Worm (Caenorhabditis elegans) whole organism, L4 larva: ENCODE measurements around the gene atg-13.

ENCODE experiments used
- F26F4.8 ChIP-seq: fragments of 200-800 bp; sonication (Bioruptor generic); conservative IDR thresholded peaks from 2 replicates; pipeline ENCODE4 v1.3.6; 2022; ENCODE audit warnings: missing genetic modification characterization, missing compliant biosample characterization
- ceh-20 ChIP-seq: fragments of 200-800 bp; sonication (Bioruptor generic); IDR thresholded peaks from 2 replicates; pipeline ENCODE4 v1.3.6; 2022; ENCODE audit warnings: missing genetic modification reagents, missing genetic modification characterization, missing compliant biosample characterization
- daf-8 ChIP-seq: fragments of 200-800 bp; sonication (Bioruptor generic); IDR thresholded peaks from 2 replicates; pipeline ENCODE4 v1.3.6; 2022; ENCODE audit warnings: missing genetic modification characterization, missing compliant biosample characterization
- duxl-1 ChIP-seq: sonication (generic microtip); optimal IDR thresholded peaks from 2 replicates; lab custom pipeline; 2016; ENCODE audit warnings: mild to moderate bottlenecking, missing genetic modification characterization, moderate library complexity, missing compliant biosample characterization; ENCODE audit not compliant: poor library complexity
- egl-27 ChIP-seq: sonication (generic microtip); optimal IDR thresholded peaks from 3 replicates; lab custom pipeline; 2017; ENCODE audit warnings: missing biosample characterization, missing genetic modification reagents, missing genetic modification characterization
- lin-15B ChIP-seq: fragments of 150-350 bp; sonication (generic microtip); optimal IDR thresholded peaks from 3 replicates; lab custom pipeline; 2014; ENCODE audit warnings: missing biosample characterization, missing genetic modification characterization
- lsy-2 ChIP-seq, 2 experiments: fragments of 150-350 bp in 1 of 2; sonication (generic microtip) in 1 of 2; optimal IDR thresholded peaks; 2 replicates each; lab custom pipeline; 2014 to 2017; ENCODE audit warnings: missing biosample characterization in 2 of 2, missing genetic modification characterization in 2 of 2
- mxl-3 ChIP-seq: fragments of 200-800 bp; sonication (Bioruptor generic); optimal IDR thresholded peaks from 2 replicates; lab custom pipeline; 2018; ENCODE audit warnings: mild to moderate bottlenecking, missing genetic modification characterization, missing compliant biosample characterization
- pqm-1 ChIP-seq: sonication (generic microtip); optimal IDR thresholded peaks from 2 replicates; lab custom pipeline; 2017; ENCODE audit warnings: missing biosample characterization, missing genetic modification characterization
- zfp-3 ChIP-seq: fragments of 200-800 bp; sonication (Bioruptor generic); conservative IDR thresholded peaks from 2 replicates; pipeline ENCODE4 v1.3.6; 2022; ENCODE audit warnings: missing genetic modification reagents, missing genetic modification characterization, missing compliant biosample characterization

DNA sequence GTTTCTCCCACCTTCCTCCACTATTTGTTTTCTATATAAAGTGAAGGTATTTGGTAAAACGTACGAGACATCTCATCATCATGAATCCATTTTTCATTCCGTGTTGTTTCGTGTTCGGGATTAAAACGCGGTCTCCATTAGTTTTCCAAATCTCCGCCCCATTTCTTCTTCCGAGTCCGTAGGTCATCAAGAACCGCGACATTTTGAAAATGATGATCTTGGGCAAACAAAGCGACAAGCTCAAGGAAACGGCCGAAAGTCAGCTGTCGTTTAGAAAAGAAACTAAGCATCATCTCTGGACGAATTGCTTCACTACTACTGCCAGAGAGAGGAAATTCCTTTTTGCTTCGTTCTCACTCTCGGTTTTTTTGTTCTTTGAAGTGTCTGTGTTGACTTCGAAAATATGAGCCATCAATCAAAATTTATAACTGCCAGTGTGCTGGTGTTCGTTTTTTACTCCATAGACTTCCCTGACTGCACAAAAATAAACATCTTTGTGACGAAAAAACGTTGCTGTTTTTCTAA is 14.7 kb upstream of the atg-13 start:
- TF ChIP-seq pqm-1 (no peak), ceh-20 (GFP tag; lab: Robert Waterston, UW) (0 out of 2 replicates have a peak, but pooled peaks have one; percentile 38), daf-8 (no peak), lin-15B (no peak), egl-27 (tag; lab: Kevin White, UChicago) (no peak), zfp-3 (no peak), F26F4.8 (GFP tag; lab: Robert Waterston, UW) (no peak), lsy-2 (tag; optimal IDR thresholded peaks at IDR 0.05; lab: Kevin White, UChicago) (peak in 1 of 2 experiments; percentile 7), duxl-1 (no peak), mxl-3 (GFP tag; lab: Kevin White, UChicago) (no peak)
